Fruit fly (Drosophila melanogaster): ENCODE measurements around the gene CG34106.

CG34106 gene

dm6 chr2L:17130795-17131194, at the start of gene CG34106, which contains the start of gene beat-IIIa:
CG34106 (plus strand) TSS chr2L:17131024.
beat-IIIa (plus strand) TSS chr2L:17131024.
- TF ChIP-seq fd96Ca (GFP tag; IDR thresholded peaks at IDR 0.05) (no peak), Pif1B (GFP tag; optimal IDR thresholded peaks at IDR 0.05) (no peak), gl (tag; optimal IDR thresholded peaks at IDR 0.05) (no peak), CG12605 (GFP tag; IDR thresholded peaks at IDR 0.05) (no peak), CG9948 (tag; optimal IDR thresholded peaks at IDR 0.05) (no peak), D1 (tag; optimal IDR thresholded peaks at IDR 0.05) (no peak)

DNA sequence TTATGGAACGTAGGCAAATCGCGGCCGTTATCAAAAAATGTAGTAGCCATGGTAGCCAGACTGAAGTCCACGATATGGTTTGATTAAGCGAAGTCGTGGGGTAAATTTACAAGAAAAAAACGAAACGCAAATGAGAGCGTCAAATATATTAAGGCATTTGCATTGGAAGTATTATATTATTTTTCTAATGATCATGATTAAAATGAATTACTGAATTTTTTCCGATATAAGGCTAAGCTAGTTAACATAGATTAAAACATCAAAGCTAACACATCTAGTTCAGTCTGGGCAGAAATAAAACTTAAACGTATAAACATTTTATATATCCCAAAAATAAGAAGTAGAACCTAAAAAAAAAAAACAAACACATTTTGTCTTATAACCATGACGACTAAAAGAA, 43.5 kb upstream of the CG34106 start, which contains the start of gene CG12620:
Gene CG12620, plus strand, starts transcription at position 301 of the 400 bp plus-strand sequence.
- TF ChIP-seq rn (GFP tag; IDR thresholded peaks at IDR 0.05): no peak
- TF ChIP-seq D1 (tag; optimal IDR thresholded peaks at IDR 0.05): no peak

- TF ChIP-seq fd96Ca (GFP tag; IDR thresholded peaks at IDR 0.05) (no peak), CG10348 (GFP tag; IDR thresholded peaks at IDR 0.05) (no peak), CG9948 (tag; optimal IDR thresholded peaks at IDR 0.05) (no peak), CG34367 (tag; optimal IDR thresholded peaks at IDR 0.05) (no peak), rn (GFP tag; IDR thresholded peaks at IDR 0.05) (no peak), CG12605 (GFP tag; IDR thresholded peaks at IDR 0.05) (no peak), Ets98B (GFP tag; IDR thresholded peaks at IDR 0.05) (no peak)
Observed at dm6 chr2L:17092737-17093136, 38.1 kb upstream of the CG34106 start.

DNA sequence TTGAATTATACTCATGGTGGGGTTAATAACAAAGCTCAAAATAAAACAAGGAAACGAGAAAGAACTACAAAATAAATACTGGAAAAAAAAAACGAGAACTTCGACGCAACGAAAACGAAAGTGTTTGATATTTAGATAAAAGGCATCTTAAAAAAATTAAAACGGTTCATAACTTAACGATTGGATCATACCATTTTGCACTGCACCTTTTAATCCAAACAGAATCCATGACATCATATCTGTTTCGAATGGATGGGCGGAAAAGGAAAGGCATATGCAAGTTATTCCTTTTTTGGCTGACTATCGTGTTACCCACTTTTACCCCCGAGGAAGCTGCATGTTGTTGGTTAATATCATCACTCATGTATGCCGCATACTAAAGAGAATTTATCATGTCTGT, 5.0 kb upstream of the CG34106 start, which contains the start of gene CG31784:
Gene CG31784, minus strand, starts transcription at position 101 of the 400 bp plus-strand sequence.
- TF ChIP-seq Pif1A (GFP tag; optimal IDR thresholded peaks at IDR 0.05): no peak
- no peak for TF ChIP-seq gl (tag; optimal IDR thresholded peaks at IDR 0.05)
- no peak for TF ChIP-seq CG32121 (GFP tag; IDR thresholded peaks at IDR 0.05)
- TF ChIP-seq CG10348 (GFP tag; IDR thresholded peaks at IDR 0.05): no peak
- no peak for TF ChIP-seq fd96Ca (GFP tag; IDR thresholded peaks at IDR 0.05)
- no peak for TF ChIP-seq CG8159 (tag; optimal IDR thresholded peaks at IDR 0.05)
- TF ChIP-seq CG34367 (tag; optimal IDR thresholded peaks at IDR 0.05): no peak
- TF ChIP-seq CG8301 (tag; optimal IDR thresholded peaks at IDR 0.05): no peak
- TF ChIP-seq CG13204 (GFP tag; optimal IDR thresholded peaks at IDR 0.05): no peak
- TF ChIP-seq CG17806 (tag; optimal IDR thresholded peaks at IDR 0.05): no peak
- TF ChIP-seq CG15710 (tag; optimal IDR thresholded peaks at IDR 0.05): no peak
- TF ChIP-seq Snoo (tag; optimal IDR thresholded peaks at IDR 0.05): no peak

dm6 chr2L:17159641-17160040, 28.8 kb downstream of the CG34106 start:
- TF ChIP-seq CG9948 (tag; optimal IDR thresholded peaks at IDR 0.05) (no peak), CG32121 (GFP tag; IDR thresholded peaks at IDR 0.05) (no peak), CG15710 (tag; optimal IDR thresholded peaks at IDR 0.05) (no peak), CG12605 (GFP tag; IDR thresholded peaks at IDR 0.05) (no peak), CG34367 (tag; optimal IDR thresholded peaks at IDR 0.05) (no peak), CG14655 (GFP tag; optimal IDR thresholded peaks at IDR 0.05) (no peak), CG13204 (GFP tag; optimal IDR thresholded peaks at IDR 0.05) (no peak), CG8301 (tag; optimal IDR thresholded peaks at IDR 0.05) (no peak), EcR (GFP tag; optimal IDR thresholded peaks at IDR 0.05) (no peak), Pif1A (GFP tag; optimal IDR thresholded peaks at IDR 0.05) (no peak), Pif1B (GFP tag; optimal IDR thresholded peaks at IDR 0.05) (no peak), CG8159 (tag; optimal IDR thresholded peaks at IDR 0.05) (no peak), Snoo (tag; optimal IDR thresholded peaks at IDR 0.05) (no peak), fd96Ca (GFP tag; IDR thresholded peaks at IDR 0.05) (no peak), gl (tag; optimal IDR thresholded peaks at IDR 0.05) (no peak), rn (GFP tag; IDR thresholded peaks at IDR 0.05) (no peak)

- TF ChIP-seq Pif1A (GFP tag; optimal IDR thresholded peaks at IDR 0.05): no peak
- TF ChIP-seq Ets98B (GFP tag; IDR thresholded peaks at IDR 0.05): no peak
- no peak for TF ChIP-seq rn (GFP tag; IDR thresholded peaks at IDR 0.05)
- no peak for TF ChIP-seq CG13204 (GFP tag; optimal IDR thresholded peaks at IDR 0.05)
- TF ChIP-seq CG32121 (GFP tag; IDR thresholded peaks at IDR 0.05): no peak
- TF ChIP-seq CG8301 (tag; optimal IDR thresholded peaks at IDR 0.05): no peak
- TF ChIP-seq Snoo (tag; optimal IDR thresholded peaks at IDR 0.05): no peak
- TF ChIP-seq CG34367 (tag; optimal IDR thresholded peaks at IDR 0.05): no peak
- no peak for TF ChIP-seq CG15710 (tag; optimal IDR thresholded peaks at IDR 0.05)
- no peak for TF ChIP-seq Pif1B (GFP tag; optimal IDR thresholded peaks at IDR 0.05)
Observed at dm6 chr2L:17163344-17163743, 32.5 kb downstream of the CG34106 start.

- TF ChIP-seq Pif1B (GFP tag; optimal IDR thresholded peaks at IDR 0.05) (no peak), CG17806 (tag; optimal IDR thresholded peaks at IDR 0.05) (no peak), CG4496 (GFP tag; IDR thresholded peaks at IDR 0.05) (no peak), CG15710 (tag; optimal IDR thresholded peaks at IDR 0.05) (no peak), CG8301 (tag; optimal IDR thresholded peaks at IDR 0.05) (no peak), D1 (tag; optimal IDR thresholded peaks at IDR 0.05) (no peak), Snoo (tag; optimal IDR thresholded peaks at IDR 0.05) (no peak), CG9948 (tag; optimal IDR thresholded peaks at IDR 0.05) (no peak), rn (GFP tag; IDR thresholded peaks at IDR 0.05) (no peak), Pif1A (GFP tag; optimal IDR thresholded peaks at IDR 0.05) (no peak), CG14655 (GFP tag; optimal IDR thresholded peaks at IDR 0.05) (no peak), CG8159 (tag; optimal IDR thresholded peaks at IDR 0.05) (no peak), Ets98B (GFP tag; IDR thresholded peaks at IDR 0.05) (no peak), gl (tag; optimal IDR thresholded peaks at IDR 0.05) (no peak), EcR (GFP tag; optimal IDR thresholded peaks at IDR 0.05) (no peak), CG10348 (GFP tag; IDR thresholded peaks at IDR 0.05) (no peak), CG34367 (tag; optimal IDR thresholded peaks at IDR 0.05) (no peak), CG32121 (GFP tag; IDR thresholded peaks at IDR 0.05) (no peak), fd96Ca (GFP tag; IDR thresholded peaks at IDR 0.05) (no peak)
Observed at dm6 chr2L:17173181-17173580, 42.4 kb downstream of the CG34106 start, which contains the start of gene CG34169. CG34169 (plus strand) TSS chr2L:17173481.
